Fruit fly (Drosophila melanogaster): ENCODE data around the gene CG32071.
A peak's percentile ranks its signal among the peaks of the same experiment; 100 is the strongest.

Gene CG32071

DNA sequence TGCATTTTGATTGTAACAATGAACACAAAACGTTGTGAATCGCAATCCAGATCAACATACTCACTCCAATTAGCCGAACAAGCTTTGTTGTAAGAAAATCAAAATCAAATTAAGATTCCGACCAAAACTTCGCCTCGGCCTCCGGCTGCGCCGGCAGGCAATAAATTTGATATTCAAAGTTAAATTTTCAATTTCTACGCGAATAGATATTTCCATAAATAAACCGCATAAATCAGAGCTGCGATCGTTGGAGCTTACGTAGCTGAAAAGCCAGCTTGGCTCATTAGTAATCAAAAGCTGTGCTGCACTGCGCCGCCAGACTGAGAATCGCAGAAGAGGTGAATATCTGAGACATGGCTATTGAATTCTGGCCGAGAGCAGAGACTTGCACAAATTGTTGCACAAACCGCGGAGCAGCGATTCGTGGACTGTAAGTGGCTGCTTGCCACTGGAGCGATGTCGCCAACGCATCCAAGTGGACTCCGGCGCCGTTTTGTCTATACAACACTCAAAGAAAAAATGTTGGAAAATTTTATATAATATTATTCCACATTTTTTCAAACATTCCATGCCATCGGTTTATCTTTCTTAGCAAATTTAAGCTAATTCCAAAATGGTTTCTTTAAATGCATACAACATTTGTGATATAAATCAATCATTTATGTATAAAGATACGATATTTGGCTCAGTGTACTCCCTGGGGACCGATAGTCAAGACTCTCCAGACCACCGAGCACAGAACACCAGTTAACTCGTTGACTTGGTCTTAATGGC lies 45.0 kb upstream of the CG32071 start (continued):
- TF ChIP-seq CoRest (tag; optimal IDR thresholded peaks at IDR 0.05): peak; percentile 48
- no peak for TF ChIP-seq Sry-δ (GFP tag; optimal IDR thresholded peaks at IDR 0.05)
- no peak for TF ChIP-seq CG7271 (tag; optimal IDR thresholded peaks at IDR 0.05)
- TF ChIP-seq CG10267 (tag; optimal IDR thresholded peaks at IDR 0.05): peak; percentile 52
- no peak for TF ChIP-seq Opbp (GFP tag; IDR thresholded peaks at IDR 0.05; ENCODE audit: partially characterized antibody)
- TF ChIP-seq bab2 (GFP tag; optimal IDR thresholded peaks at IDR 0.05): no peak
- no peak for TF ChIP-seq CG32532 (GFP tag; IDR thresholded peaks at IDR 0.05)
- peak; percentile 81 for TF ChIP-seq Blimp-1 (GFP tag; optimal IDR thresholded peaks at IDR 0.05)
- TF ChIP-seq Hr3 (GFP tag; optimal IDR thresholded peaks at IDR 0.05): peak; percentile 27
- TF ChIP-seq slou (GFP tag; optimal IDR thresholded peaks at IDR 0.05): no peak
- TF ChIP-seq trh (GFP tag; optimal IDR thresholded peaks at IDR 0.05): no peak
- no peak for TF ChIP-seq CTCF (GFP tag; optimal IDR thresholded peaks at IDR 0.05)
- no peak for TF ChIP-seq org-1 (GFP tag; optimal IDR thresholded peaks at IDR 0.05)
- no peak for TF ChIP-seq insv (GFP tag; optimal IDR thresholded peaks at IDR 0.05)
- TF ChIP-seq dimm (GFP tag; IDR thresholded peaks at IDR 0.05): no peak
- TF ChIP-seq CG31365 (tag; optimal IDR thresholded peaks at IDR 0.05): no peak
- no peak for TF ChIP-seq CG10431 (GFP tag; optimal IDR thresholded peaks at IDR 0.05)
- TF ChIP-seq CG8089 (GFP tag; optimal IDR thresholded peaks at IDR 0.05): no peak
- peak; percentile 53 for TF ChIP-seq gsb-n (tag; optimal IDR thresholded peaks at IDR 0.05)
- TF ChIP-seq mirr (GFP tag; optimal IDR thresholded peaks at IDR 0.05): no peak
- TF ChIP-seq Bgb (GFP tag; IDR thresholded peaks at IDR 0.05; ENCODE audit: partially characterized antibody): no peak
- TF ChIP-seq slp2 (GFP tag; optimal IDR thresholded peaks at IDR 0.05): no peak
- no peak for TF ChIP-seq Kr (GFP tag; optimal IDR thresholded peaks at IDR 0.05)
- TF ChIP-seq lov (optimal IDR thresholded peaks at IDR 0.05): no peak
- TF ChIP-seq lov (GFP tag; IDR thresholded peaks at IDR 0.05): no peak
- peak; percentile 68 for TF ChIP-seq CG17359 (tag; optimal IDR thresholded peaks at IDR 0.05)
- TF ChIP-seq CG12659 (GFP tag; optimal IDR thresholded peaks at IDR 0.05): peak; percentile 9
- TF ChIP-seq CG2199 (GFP tag; IDR thresholded peaks at IDR 0.05): no peak
- TF ChIP-seq abd-A (tag; optimal IDR thresholded peaks at IDR 0.05): peak; percentile 66
- TF ChIP-seq CG12071 (GFP tag; optimal IDR thresholded peaks at IDR 0.05): peak; percentile 16
- no peak for TF ChIP-seq Mes4 (GFP tag; optimal IDR thresholded peaks at IDR 0.05)
- TF ChIP-seq NC2α (GFP tag; optimal IDR thresholded peaks at IDR 0.05): no peak
- no peak for TF ChIP-seq ham (GFP tag; IDR thresholded peaks at IDR 0.05)
- no peak for TF ChIP-seq fd102C (GFP tag; optimal IDR thresholded peaks at IDR 0.05)
- peak; percentile 49 for TF ChIP-seq CG8924 (tag; optimal IDR thresholded peaks at IDR 0.05)
- no peak for TF ChIP-seq sob (GFP tag; IDR thresholded peaks at IDR 0.05)
- no peak for TF ChIP-seq CG14965 (GFP tag; optimal IDR thresholded peaks at IDR 0.05; ENCODE audit: borderline replicate concordance)
- no peak for TF ChIP-seq CG12236 (GFP tag; optimal IDR thresholded peaks at IDR 0.05)
- peak; percentile 26 for TF ChIP-seq pros (GFP tag; optimal IDR thresholded peaks at IDR 0.05)
- TF ChIP-seq vvl (GFP tag; IDR thresholded peaks at IDR 0.05): peak; percentile 87
- no peak for TF ChIP-seq stwl (tag; optimal IDR thresholded peaks at IDR 0.05)
- no peak for TF ChIP-seq sna (GFP tag; IDR thresholded peaks at IDR 0.05; ENCODE audit: partially characterized antibody)
- TF ChIP-seq MESR4 (GFP tag; optimal IDR thresholded peaks at IDR 0.05): no peak
- TF ChIP-seq NC2β (GFP tag; optimal IDR thresholded peaks at IDR 0.05): no peak
- no peak for TF ChIP-seq CG9876 (GFP tag; optimal IDR thresholded peaks at IDR 0.05)
- no peak for TF ChIP-seq Camta (GFP tag; optimal IDR thresholded peaks at IDR 0.05)
- TF ChIP-seq odd (GFP tag; optimal IDR thresholded peaks at IDR 0.05): peak; percentile 15
- TF ChIP-seq CG11085 (GFP tag; IDR thresholded peaks at IDR 0.05): no peak
- no peak for TF ChIP-seq danr (GFP tag; IDR thresholded peaks at IDR 0.05)
- no peak for TF ChIP-seq CG17912 (GFP tag; optimal IDR thresholded peaks at IDR 0.05)
- no peak for TF ChIP-seq sens-2 (GFP tag; IDR thresholded peaks at IDR 0.05)

Measured in whole organism, embryonic.